Fruit fly (Drosophila melanogaster): ENCODE results near the gene Rrp45.

Gene Rrp45

dm6 chrX:16764955-16765354 is 26.1 kb downstream of the Rrp45 start:
- no peak for TF ChIP-seq EcR (GFP tag; optimal IDR thresholded peaks at IDR 0.05)
- no peak for TF ChIP-seq CG13204 (GFP tag; optimal IDR thresholded peaks at IDR 0.05)
- TF ChIP-seq CG12605 (GFP tag; IDR thresholded peaks at IDR 0.05): no peak
- peak; percentile 55 for TF ChIP-seq CG14655 (GFP tag; optimal IDR thresholded peaks at IDR 0.05)
- no peak for TF ChIP-seq Ets98B (GFP tag; IDR thresholded peaks at IDR 0.05)
- TF ChIP-seq CG32121 (GFP tag; IDR thresholded peaks at IDR 0.05): no peak
- peak; percentile 28 for TF ChIP-seq CG9948 (tag; optimal IDR thresholded peaks at IDR 0.05)
- TF ChIP-seq gl (tag; optimal IDR thresholded peaks at IDR 0.05): no peak
- TF ChIP-seq CG34367 (tag; optimal IDR thresholded peaks at IDR 0.05): peak; percentile 16
- TF ChIP-seq CG10348 (GFP tag; IDR thresholded peaks at IDR 0.05): no peak
- TF ChIP-seq CG17806 (tag; optimal IDR thresholded peaks at IDR 0.05): peak; percentile 42
- TF ChIP-seq CG15710 (tag; optimal IDR thresholded peaks at IDR 0.05): peak; percentile 30
- no peak for TF ChIP-seq rn (GFP tag; IDR thresholded peaks at IDR 0.05)
- no peak for TF ChIP-seq Snoo (tag; optimal IDR thresholded peaks at IDR 0.05)
- TF ChIP-seq CG8159 (tag; optimal IDR thresholded peaks at IDR 0.05): peak; percentile 38
- TF ChIP-seq CG4496 (GFP tag; IDR thresholded peaks at IDR 0.05): 0 out of 3 replicates have a peak, but pooled peaks have one; percentile 41
- TF ChIP-seq Pif1A (GFP tag; optimal IDR thresholded peaks at IDR 0.05): peak; percentile 44
- TF ChIP-seq Pif1B (GFP tag; optimal IDR thresholded peaks at IDR 0.05): peak; percentile 52
- TF ChIP-seq D1 (tag; optimal IDR thresholded peaks at IDR 0.05): no peak
- TF ChIP-seq fd96Ca (GFP tag; IDR thresholded peaks at IDR 0.05): no peak
- peak; percentile 24 for TF ChIP-seq CG8301 (tag; optimal IDR thresholded peaks at IDR 0.05)

- TF ChIP-seq Pif1B (GFP tag; optimal IDR thresholded peaks at IDR 0.05) (peak; percentile 55), CG32121 (GFP tag; IDR thresholded peaks at IDR 0.05) (peak; percentile 48; the same call in 1 of the 2 replicates), D1 (tag; optimal IDR thresholded peaks at IDR 0.05) (no peak), CG9948 (tag; optimal IDR thresholded peaks at IDR 0.05) (peak; percentile 65), CG13204 (GFP tag; optimal IDR thresholded peaks at IDR 0.05) (no peak), CG34367 (tag; optimal IDR thresholded peaks at IDR 0.05) (peak; percentile 30), CG15710 (tag; optimal IDR thresholded peaks at IDR 0.05) (peak; percentile 45), fd96Ca (GFP tag; IDR thresholded peaks at IDR 0.05) (peak; percentile 81), CG17806 (tag; optimal IDR thresholded peaks at IDR 0.05) (peak; percentile 43), CG8301 (tag; optimal IDR thresholded peaks at IDR 0.05) (peak; percentile 46), CG14655 (GFP tag; optimal IDR thresholded peaks at IDR 0.05) (peak; percentile 54), rn (GFP tag; IDR thresholded peaks at IDR 0.05) (peak; percentile 67), CG8159 (tag; optimal IDR thresholded peaks at IDR 0.05) (peak; percentile 56), gl (tag; optimal IDR thresholded peaks at IDR 0.05) (no peak), CG10348 (GFP tag; IDR thresholded peaks at IDR 0.05) (no peak), Pif1A (GFP tag; optimal IDR thresholded peaks at IDR 0.05) (peak; percentile 63), CG4496 (GFP tag; IDR thresholded peaks at IDR 0.05) (peak; percentile 82), CG12605 (GFP tag; IDR thresholded peaks at IDR 0.05) (no peak), EcR (GFP tag; optimal IDR thresholded peaks at IDR 0.05) (no peak), Ets98B (GFP tag; IDR thresholded peaks at IDR 0.05) (peak; percentile 51), Snoo (tag; optimal IDR thresholded peaks at IDR 0.05) (peak; percentile 61)
Measured at dm6 chrX:16761531-16761930, 29.5 kb downstream of the Rrp45 start.

- TF ChIP-seq CG8159 (tag; optimal IDR thresholded peaks at IDR 0.05): peak; percentile 18
- TF ChIP-seq CG13204 (GFP tag; optimal IDR thresholded peaks at IDR 0.05): no peak
- TF ChIP-seq CG8301 (tag; optimal IDR thresholded peaks at IDR 0.05): no peak
Measured at dm6 chrX:16760542-16760941, 30.5 kb downstream of the Rrp45 start.

- TF ChIP-seq fd96Ca (GFP tag; IDR thresholded peaks at IDR 0.05) (no peak), Pif1A (GFP tag; optimal IDR thresholded peaks at IDR 0.05) (no peak), Pif1B (GFP tag; optimal IDR thresholded peaks at IDR 0.05) (no peak), CG14655 (GFP tag; optimal IDR thresholded peaks at IDR 0.05) (no peak), CG34367 (tag; optimal IDR thresholded peaks at IDR 0.05) (no peak), rn (GFP tag; IDR thresholded peaks at IDR 0.05) (no peak), Ets98B (GFP tag; IDR thresholded peaks at IDR 0.05) (no peak), CG4496 (GFP tag; IDR thresholded peaks at IDR 0.05) (no peak), CG13204 (GFP tag; optimal IDR thresholded peaks at IDR 0.05) (no peak), EcR (GFP tag; optimal IDR thresholded peaks at IDR 0.05) (no peak)
Measured at dm6 chrX:16757645-16758044, 33.4 kb downstream of the Rrp45 start.

- TF ChIP-seq CG12605 (GFP tag; IDR thresholded peaks at IDR 0.05) (no peak), D1 (tag; optimal IDR thresholded peaks at IDR 0.05) (no peak), CG14655 (GFP tag; optimal IDR thresholded peaks at IDR 0.05) (no peak), Ets98B (GFP tag; IDR thresholded peaks at IDR 0.05) (no peak), CG32121 (GFP tag; IDR thresholded peaks at IDR 0.05) (no peak), CG17806 (tag; optimal IDR thresholded peaks at IDR 0.05) (no peak), CG13204 (GFP tag; optimal IDR thresholded peaks at IDR 0.05) (no peak), Pif1B (GFP tag; optimal IDR thresholded peaks at IDR 0.05) (no peak), rn (GFP tag; IDR thresholded peaks at IDR 0.05) (no peak)
Measured at dm6 chrX:16753066-16753465, 38.0 kb downstream of the Rrp45 start.

- no peak for TF ChIP-seq D1 (tag; optimal IDR thresholded peaks at IDR 0.05)
- TF ChIP-seq CG15710 (tag; optimal IDR thresholded peaks at IDR 0.05): peak; percentile 27
- no peak for TF ChIP-seq CG9948 (tag; optimal IDR thresholded peaks at IDR 0.05)
- TF ChIP-seq Ets98B (GFP tag; IDR thresholded peaks at IDR 0.05): peak; percentile 23; the same call in 1 of the 2 replicates
- no peak for TF ChIP-seq CG12605 (GFP tag; IDR thresholded peaks at IDR 0.05)
- no peak for TF ChIP-seq CG17806 (tag; optimal IDR thresholded peaks at IDR 0.05)
- no peak for TF ChIP-seq CG8159 (tag; optimal IDR thresholded peaks at IDR 0.05)
- TF ChIP-seq Snoo (tag; optimal IDR thresholded peaks at IDR 0.05): peak; percentile 63
- TF ChIP-seq CG8301 (tag; optimal IDR thresholded peaks at IDR 0.05): no peak
- peak; percentile 80 for TF ChIP-seq CG4496 (GFP tag; IDR thresholded peaks at IDR 0.05)
- peak; percentile 31; the same call in 1 of the 3 replicates for TF ChIP-seq fd96Ca (GFP tag; IDR thresholded peaks at IDR 0.05)
- peak; percentile 39 for TF ChIP-seq CG34367 (tag; optimal IDR thresholded peaks at IDR 0.05)
- TF ChIP-seq CG10348 (GFP tag; IDR thresholded peaks at IDR 0.05): no peak
- TF ChIP-seq gl (tag; optimal IDR thresholded peaks at IDR 0.05): no peak
- TF ChIP-seq EcR (GFP tag; optimal IDR thresholded peaks at IDR 0.05): no peak
Measured at dm6 chrX:16751579-16752156, 39.4 kb downstream of the Rrp45 start, which contains the start of gene goe. TSS of gene goe (minus strand) at chrX:16751910.

Data from whole organism, pupa.